Worm (Caenorhabditis elegans) whole organism, L2 larva: Measurements from ENCODE around the gene mrps-5.

Experiments
- C34F6.9 ChIP-seq: fragments of 150-350 bp; optimal IDR thresholded peaks from 2 replicates; lab custom pipeline; 2014; ENCODE audit warnings: missing biosample characterization, missing genetic modification characterization
- F13H6.1 ChIP-seq: sonication (generic microtip); optimal IDR thresholded peaks from 2 replicates; lab custom pipeline; 2016; ENCODE audit warnings: missing genetic modification characterization, missing compliant biosample characterization
- R02D3.7 ChIP-seq: fragments of 150-350 bp; optimal IDR thresholded peaks from 2 replicates; lab custom pipeline; 2014; ENCODE audit warnings: missing biosample characterization, missing genetic modification characterization
- Y55F3AM.14 ChIP-seq: fragments of 200-800 bp; sonication (Bioruptor generic); optimal IDR thresholded peaks from 2 replicates; lab custom pipeline; 2018; ENCODE audit warnings: mild to moderate bottlenecking, missing genetic modification characterization, missing compliant biosample characterization
- ZK546.5 ChIP-seq: sonication (generic microtip); optimal IDR thresholded peaks from 2 replicates; lab custom pipeline; 2017; ENCODE audit warnings: missing biosample characterization, missing genetic modification characterization
- alr-1 ChIP-seq: fragments of 150-350 bp; optimal IDR thresholded peaks from 2 replicates; lab custom pipeline; 2014; ENCODE audit warnings: missing biosample characterization, missing genetic modification characterization
- aly-2 ChIP-seq: fragments of 150-350 bp; optimal IDR thresholded peaks from 2 replicates; lab custom pipeline; 2014; ENCODE audit warnings: missing biosample characterization, missing genetic modification characterization
- ama-1 ChIP-seq: fragments of 150-350 bp; optimal IDR thresholded peaks from 2 replicates; lab custom pipeline; 2018; ENCODE audit warnings: inconsistent platforms
- blmp-1 ChIP-seq: sonication (generic microtip); optimal IDR thresholded peaks from 2 replicates; lab custom pipeline; 2017; ENCODE audit warnings: missing genetic modification characterization, mild to moderate bottlenecking, missing compliant biosample characterization, antibody characterized with exemption, moderate library complexity; ENCODE audit not compliant: insufficient read depth
- ceh-16 ChIP-seq: fragments of 150-350 bp; optimal IDR thresholded peaks from 2 replicates; lab custom pipeline; 2014; ENCODE audit warnings: missing biosample characterization, missing genetic modification characterization
- ceh-82 ChIP-seq: fragments of 150-350 bp; optimal IDR thresholded peaks from 2 replicates; lab custom pipeline; 2014; ENCODE audit warnings: missing biosample characterization, missing genetic modification characterization
- crh-2 ChIP-seq: sonication (generic microtip); optimal IDR thresholded peaks from 2 replicates; lab custom pipeline; 2017; ENCODE audit warnings: missing biosample characterization, missing genetic modification characterization
- dmd-4 ChIP-seq: sonication (generic microtip); optimal IDR thresholded peaks from 2 replicates; lab custom pipeline; 2017; ENCODE audit warnings: missing biosample characterization, missing genetic modification characterization
- egl-27 ChIP-seq: sonication (generic microtip); optimal IDR thresholded peaks from 3 replicates; lab custom pipeline; 2017; ENCODE audit warnings: missing biosample characterization, missing genetic modification reagents, missing genetic modification characterization
- elt-1 ChIP-seq: fragments of 150-350 bp; optimal IDR thresholded peaks from 2 replicates; lab custom pipeline; 2014; ENCODE audit warnings: missing biosample characterization, missing genetic modification characterization
- fos-1 ChIP-seq: fragments of 150-350 bp; optimal IDR thresholded peaks from 2 replicates; lab custom pipeline; 2014; ENCODE audit warnings: missing biosample characterization, missing genetic modification characterization
- gmeb-1 ChIP-seq: fragments of 150-350 bp; optimal IDR thresholded peaks from 2 replicates; lab custom pipeline; 2014; ENCODE audit warnings: missing biosample characterization, missing genetic modification characterization
- lin-11 ChIP-seq: fragments of 150-350 bp; sonication (generic microtip); optimal IDR thresholded peaks from 2 replicates; lab custom pipeline; 2014; ENCODE audit warnings: missing biosample characterization, missing genetic modification characterization, inconsistent platforms, mixed read lengths
- lin-13 ChIP-seq: fragments of 150-350 bp; optimal IDR thresholded peaks from 2 replicates; lab custom pipeline; 2014; ENCODE audit warnings: missing biosample characterization, missing genetic modification reagents, missing genetic modification characterization
- lin-39 ChIP-seq: fragments of 150-350 bp; optimal IDR thresholded peaks from 2 replicates; lab custom pipeline; 2014; ENCODE audit warnings: missing biosample characterization, missing genetic modification reagents, missing genetic modification characterization
- lsy-2 ChIP-seq, 2 experiments: fragments of 150-350 bp in 1 of 2; sonication (generic microtip) in 1 of 2; optimal IDR thresholded peaks; 2 replicates each; lab custom pipeline; 2014 to 2017; ENCODE audit warnings: missing biosample characterization in 2 of 2, missing genetic modification characterization in 2 of 2
- mab-5 ChIP-seq: fragments of 150-350 bp; optimal IDR thresholded peaks from 2 replicates; lab custom pipeline; 2014; ENCODE audit warnings: missing biosample characterization, missing genetic modification characterization
- mbf-1 ChIP-seq: sonication (generic microtip); optimal IDR thresholded peaks from 2 replicates; lab custom pipeline; 2017; ENCODE audit warnings: missing biosample characterization, missing genetic modification characterization
- nhr-10 ChIP-seq: sonication (generic microtip); optimal IDR thresholded peaks from 2 replicates; lab custom pipeline; 2017; ENCODE audit warnings: missing biosample characterization, missing genetic modification characterization
- nhr-11 ChIP-seq: fragments of 150-350 bp; optimal IDR thresholded peaks from 2 replicates; lab custom pipeline; 2014; ENCODE audit warnings: missing biosample characterization, missing genetic modification characterization
- nhr-129 ChIP-seq: fragments of 150-350 bp; optimal IDR thresholded peaks from 2 replicates; lab custom pipeline; 2014; ENCODE audit warnings: missing biosample characterization, missing genetic modification characterization
- nhr-21 ChIP-seq: fragments of 150-350 bp; optimal IDR thresholded peaks from 2 replicates; lab custom pipeline; 2014; ENCODE audit warnings: missing biosample characterization, missing genetic modification characterization
- nhr-23 ChIP-seq: fragments of 150-350 bp; optimal IDR thresholded peaks from 2 replicates; lab custom pipeline; 2014; ENCODE audit warnings: missing biosample characterization, missing genetic modification reagents, missing genetic modification characterization
- nhr-237 ChIP-seq: fragments of 150-350 bp; optimal IDR thresholded peaks from 2 replicates; lab custom pipeline; 2014; ENCODE audit warnings: missing biosample characterization, missing genetic modification characterization
- nhr-25 ChIP-seq: fragments of 150-350 bp; sonication (generic microtip); optimal IDR thresholded peaks from 3 replicates; lab custom pipeline; 2014; ENCODE audit warnings: missing biosample characterization, missing genetic modification characterization
- nhr-6 ChIP-seq: fragments of 150-350 bp; optimal IDR thresholded peaks from 2 replicates; lab custom pipeline; 2014; ENCODE audit warnings: missing biosample characterization, missing genetic modification characterization
- nhr-77 ChIP-seq: fragments of 150-350 bp; optimal IDR thresholded peaks from 2 replicates; lab custom pipeline; 2014; ENCODE audit warnings: missing biosample characterization, missing genetic modification characterization
- peb-1 ChIP-seq: fragments of 150-350 bp; optimal IDR thresholded peaks from 2 replicates; lab custom pipeline; 2014; ENCODE audit warnings: missing biosample characterization, missing genetic modification characterization
- sem-4 ChIP-seq: fragments of 150-350 bp; optimal IDR thresholded peaks from 2 replicates; lab custom pipeline; 2014; ENCODE audit warnings: missing biosample characterization, missing genetic modification reagents, missing genetic modification characterization
- skn-1 ChIP-seq: sonication (generic microtip); optimal IDR thresholded peaks from 2 replicates; lab custom pipeline; 2017; ENCODE audit warnings: missing biosample characterization, missing genetic modification characterization
- sma-3 ChIP-seq: sonication (generic microtip); optimal IDR thresholded peaks from 2 replicates; lab custom pipeline; 2016; ENCODE audit warnings: missing genetic modification reagents, missing genetic modification characterization, missing compliant biosample characterization
- sma-9 ChIP-seq, 2 experiments: fragments of 150-350 bp in 1 of 2; sonication (generic microtip) in 1 of 2; optimal IDR thresholded peaks; 2 replicates each; lab custom pipeline; 2014 to 2016; ENCODE audit warnings: missing genetic modification characterization in 2 of 2, mild to moderate bottlenecking in 1 of 2, missing biosample characterization in 1 of 2, missing compliant biosample characterization in 1 of 2, missing genetic modification reagents in 1 of 2, moderate library complexity in 1 of 2
- snpc-4 ChIP-seq: fragments of 150-350 bp; optimal IDR thresholded peaks from 2 replicates; lab custom pipeline; 2014; ENCODE audit warnings: missing biosample characterization, missing genetic modification characterization
- unc-39 ChIP-seq: fragments of 150-350 bp; optimal IDR thresholded peaks from 2 replicates; lab custom pipeline; 2014; ENCODE audit warnings: missing biosample characterization, missing genetic modification characterization
- unc-55 ChIP-seq: fragments of 150-350 bp; sonication (generic microtip); optimal IDR thresholded peaks from 3 replicates; lab custom pipeline; 2014; ENCODE audit warnings: missing biosample characterization, missing genetic modification reagents, missing genetic modification characterization
- zag-1 ChIP-seq: fragments of 150-350 bp; optimal IDR thresholded peaks from 2 replicates; lab custom pipeline; 2014; ENCODE audit warnings: missing biosample characterization, missing genetic modification characterization
- ztf-1 ChIP-seq: fragments of 200-800 bp; sonication (Bioruptor generic); conservative IDR thresholded peaks from 2 replicates; pipeline ENCODE4 v1.3.6; 2022; ENCODE audit warnings: missing genetic modification characterization, missing compliant biosample characterization
- ztf-11 ChIP-seq: sonication (generic microtip); optimal IDR thresholded peaks from 2 replicates; lab custom pipeline; 2017; ENCODE audit warnings: missing biosample characterization, missing genetic modification characterization
- ztf-4 ChIP-seq: fragments of 150-350 bp; optimal IDR thresholded peaks from 2 replicates; lab custom pipeline; 2014; ENCODE audit warnings: missing biosample characterization, missing genetic modification characterization

Gene mrps-5

DNA sequence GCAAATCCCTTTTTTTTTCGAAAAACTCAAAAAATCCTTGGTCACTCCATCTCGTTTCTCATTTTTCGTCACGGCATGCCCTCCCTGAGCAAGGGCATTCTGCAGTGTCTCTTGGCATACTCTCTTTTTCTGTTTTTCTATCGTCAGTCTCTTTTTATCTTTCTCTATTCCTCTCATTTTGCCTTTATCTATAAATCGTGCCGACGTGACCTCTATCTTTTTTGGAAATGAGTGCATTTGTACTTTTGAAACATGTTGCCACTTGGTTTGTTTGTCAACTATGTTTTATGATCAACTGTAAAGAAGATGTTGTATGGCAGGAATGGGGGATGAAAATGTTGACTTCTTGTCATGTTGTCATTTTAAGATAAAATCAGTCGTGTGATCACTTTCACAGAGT, 34.4 kb upstream of the mrps-5 start (continued):
- TF ChIP-seq lin-13 (GFP tag; lab: Kevin White, UChicago) (peak; percentile 44), fos-1 (tag; lab: Kevin White, UChicago) (peak; percentile 93), nhr-77 (tag; lab: Kevin White, UChicago) (no peak), lsy-2 (tag; optimal IDR thresholded peaks at IDR 0.05; lab: Kevin White, UChicago) (peak in 1 of 2 experiments; percentile 76), mab-5 (tag; lab: Kevin White, UChicago) (no peak), nhr-21 (tag; lab: Kevin White, UChicago) (peak; percentile 55), egl-27 (tag; lab: Kevin White, UChicago) (peak; percentile 83), R02D3.7 (tag; lab: Kevin White, UChicago) (no peak), nhr-6 (tag; lab: Kevin White, UChicago) (no peak), ZK546.5 (tag; lab: Kevin White, UChicago) (no peak), lin-11 (tag; lab: Kevin White, UChicago) (no peak), skn-1 (tag; lab: Kevin White, UChicago) (no peak), C34F6.9 (tag; lab: Kevin White, UChicago) (peak; percentile 77), nhr-237 (no peak), sma-9 (GFP tag; optimal IDR thresholded peaks at IDR 0.05; lab: Kevin White, UChicago) (peak; percentile 96), sma-9 (tag; optimal IDR thresholded peaks at IDR 0.05; lab: Kevin White, UChicago) (no peak), dmd-4 (tag; lab: Kevin White, UChicago) (no peak), elt-1 (tag; lab: Kevin White, UChicago) (no peak), blmp-1 (tag; lab: Kevin White, UChicago) (peak; percentile 62), aly-2 (tag; lab: Kevin White, UChicago) (no peak), sma-3 (GFP tag; lab: Kevin White, UChicago) (peak; percentile 61), nhr-25 (tag; lab: Kevin White, UChicago) (peak; percentile 65), ceh-82 (tag; lab: Kevin White, UChicago) (no peak), crh-2 (peak; percentile 78)

DNA sequence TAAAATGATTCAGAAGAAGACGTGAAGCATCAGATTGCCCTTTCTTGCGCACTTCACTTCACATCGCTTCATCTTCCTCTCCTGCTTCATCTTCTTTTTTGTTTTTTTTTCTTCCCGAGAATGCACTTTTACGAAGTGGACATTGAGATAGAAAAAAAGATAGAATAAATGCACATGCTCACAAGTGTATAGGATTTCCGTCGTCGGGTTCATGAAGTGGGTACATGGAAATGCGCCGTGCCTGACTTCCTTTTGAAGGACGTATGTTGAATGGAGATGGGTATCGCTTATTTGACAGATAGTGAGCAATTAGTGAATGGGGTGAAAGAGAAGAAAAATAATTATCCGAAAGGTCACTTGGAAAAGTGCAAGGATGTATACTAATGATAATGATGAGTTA, 33.2 kb upstream of the mrps-5 start:
- TF ChIP-seq ceh-82 (tag; lab: Kevin White, UChicago) (no peak), R02D3.7 (tag; lab: Kevin White, UChicago) (no peak), ztf-1 (no peak), zag-1 (tag; lab: Kevin White, UChicago) (peak; percentile 30), alr-1 (tag; lab: Kevin White, UChicago) (no peak), mbf-1 (tag; lab: Kevin White, UChicago) (no peak), sma-3 (GFP tag; lab: Kevin White, UChicago) (no peak), unc-55 (GFP tag; lab: Kevin White, UChicago) (peak; percentile 16), Y55F3AM.14 (GFP tag; lab: Kevin White, UChicago) (peak; percentile 67), sma-9 (GFP tag; optimal IDR thresholded peaks at IDR 0.05; lab: Kevin White, UChicago) (peak; percentile 24), sma-9 (tag; optimal IDR thresholded peaks at IDR 0.05; lab: Kevin White, UChicago) (no peak), ceh-16 (tag; lab: Kevin White, UChicago) (peak; percentile 60), blmp-1 (tag; lab: Kevin White, UChicago) (no peak), mab-5 (tag; lab: Kevin White, UChicago) (no peak), ztf-11 (tag; lab: Kevin White, UChicago) (no peak), nhr-129 (tag; lab: Kevin White, UChicago) (no peak), egl-27 (tag; lab: Kevin White, UChicago) (peak; percentile 41), crh-2 (peak; percentile 53), peb-1 (tag; lab: Kevin White, UChicago) (no peak), ama-1 (no peak), ZK546.5 (tag; lab: Kevin White, UChicago) (no peak), F13H6.1 (peak; percentile 49), nhr-77 (tag; lab: Kevin White, UChicago) (no peak), C34F6.9 (tag; lab: Kevin White, UChicago) (peak; percentile 44), sem-4 (peak; percentile 48), lsy-2 (tag; optimal IDR thresholded peaks at IDR 0.05; lab: Kevin White, UChicago) (peak in 1 of 2 experiments; percentile 32)

- TF ChIP-seq elt-1 (tag; lab: Kevin White, UChicago) (no peak), zag-1 (tag; lab: Kevin White, UChicago) (no peak), R02D3.7 (tag; lab: Kevin White, UChicago) (no peak), crh-2 (no peak), ztf-4 (tag; lab: Kevin White, UChicago) (no peak), nhr-25 (tag; lab: Kevin White, UChicago) (no peak), aly-2 (tag; lab: Kevin White, UChicago) (no peak), sma-3 (GFP tag; lab: Kevin White, UChicago) (no peak), sem-4 (no peak), nhr-6 (tag; lab: Kevin White, UChicago) (no peak), peb-1 (tag; lab: Kevin White, UChicago) (no peak), nhr-129 (tag; lab: Kevin White, UChicago) (no peak), alr-1 (tag; lab: Kevin White, UChicago) (no peak), nhr-237 (no peak), C34F6.9 (tag; lab: Kevin White, UChicago) (peak; percentile 23), ztf-1 (no peak), nhr-23 (tag; lab: Kevin White, UChicago) (no peak), fos-1 (tag; lab: Kevin White, UChicago) (peak; percentile 46), sma-9 (GFP tag; optimal IDR thresholded peaks at IDR 0.05; lab: Kevin White, UChicago) (peak; percentile 16), sma-9 (tag; optimal IDR thresholded peaks at IDR 0.05; lab: Kevin White, UChicago) (no peak), unc-55 (GFP tag; lab: Kevin White, UChicago) (no peak), mbf-1 (tag; lab: Kevin White, UChicago) (no peak), skn-1 (tag; lab: Kevin White, UChicago) (no peak), unc-39 (tag; lab: Kevin White, UChicago) (no peak), gmeb-1 (tag; lab: Kevin White, UChicago) (no peak), ceh-16 (tag; lab: Kevin White, UChicago) (no peak), nhr-11 (tag; lab: Kevin White, UChicago) (no peak), lsy-2 (tag; optimal IDR thresholded peaks at IDR 0.05; lab: Kevin White, UChicago) (peak in 1 of 2 experiments; percentile 31), nhr-10 (no peak), lin-39 (no peak), snpc-4 (tag; lab: Kevin White, UChicago) (no peak), nhr-77 (tag; lab: Kevin White, UChicago) (no peak)
Measured at ce11 chrV:12531084-12531483, 32.2 kb upstream of the mrps-5 start.
